Fruit fly (Drosophila melanogaster): ENCODE results near the gene CG12708.

The CG12708 gene

DNA sequence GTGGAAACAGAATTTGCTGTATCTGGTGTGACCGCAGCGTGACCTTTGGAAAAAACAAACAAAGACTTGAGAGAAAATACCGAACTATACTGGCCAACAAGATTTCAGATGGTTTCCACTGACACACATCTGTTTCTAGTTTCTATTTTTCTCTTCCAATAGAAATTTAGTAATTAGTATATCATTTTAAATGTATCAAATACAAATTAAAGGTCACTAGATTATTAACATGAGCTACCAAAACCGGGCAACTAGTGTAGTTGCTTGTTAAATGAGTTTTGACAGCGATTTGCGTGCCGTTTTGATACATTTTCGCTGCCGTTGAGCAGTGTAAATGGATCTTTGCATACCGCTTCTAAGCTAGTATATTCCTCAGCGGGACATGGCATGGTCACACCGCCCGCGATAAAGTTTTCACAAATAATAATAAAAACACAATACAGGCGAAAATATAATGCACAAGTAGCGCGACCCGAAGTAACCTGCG lies 28.5 kb downstream of the CG12708 start, which contains the start of the genes Pis and Hap40 (continued):
- TF ChIP-seq ssp (GFP tag; IDR thresholded peaks at IDR 0.05) (peak; percentile 94), CG9437 (GFP tag; optimal IDR thresholded peaks at IDR 0.05) (peak; percentile 49), Blimp-1 (GFP tag; optimal IDR thresholded peaks at IDR 0.05) (no peak), hb (GFP tag; IDR thresholded peaks at IDR 0.05; ENCODE audit: partially characterized antibody) (no peak), CG15601 (tag; optimal IDR thresholded peaks at IDR 0.05) (peak; percentile 90), CrebB (tag; optimal IDR thresholded peaks at IDR 0.05) (no peak), klu (GFP tag; IDR thresholded peaks at IDR 0.05) (peak; percentile 62; the same call in 1 of the 2 replicates), sr (GFP tag; IDR thresholded peaks at IDR 0.05) (no peak), Six4 (GFP tag; optimal IDR thresholded peaks at IDR 0.05) (peak; percentile 12), CG11696 (GFP tag; IDR thresholded peaks at IDR 0.05) (no peak), CG32532 (GFP tag; IDR thresholded peaks at IDR 0.05) (peak; percentile 76), Gsc (GFP tag; IDR thresholded peaks at IDR 0.05) (0 out of 2 replicates have a peak, but pooled peaks have one; percentile 26), slou (GFP tag; optimal IDR thresholded peaks at IDR 0.05) (peak; percentile 25), tna (GFP tag; IDR thresholded peaks at IDR 0.05; ENCODE audit: partially characterized antibody) (no peak), otp (GFP tag; IDR thresholded peaks at IDR 0.05) (no peak), ro (GFP tag; IDR thresholded peaks at IDR 0.05) (no peak), CG30403 (GFP tag; optimal IDR thresholded peaks at IDR 0.05) (peak; percentile 86), CG17612 (GFP tag; IDR thresholded peaks at IDR 0.05) (no peak), cwo (GFP tag; optimal IDR thresholded peaks at IDR 0.05) (no peak), Atf3 (GFP tag; optimal IDR thresholded peaks at IDR 0.05) (peak; percentile 6), toy (GFP tag; IDR thresholded peaks at IDR 0.05) (no peak), ftz-f1 (GFP tag; optimal IDR thresholded peaks at IDR 0.05) (peak; percentile 67), CG12942 (GFP tag; optimal IDR thresholded peaks at IDR 0.05) (peak; percentile 55), br (optimal IDR thresholded peaks at IDR 0.05) (no peak), CG17802 (tag; optimal IDR thresholded peaks at IDR 0.05) (peak; percentile 77), dysf (GFP tag; IDR thresholded peaks at IDR 0.05) (peak; percentile 84), amos (GFP tag; IDR thresholded peaks at IDR 0.05; ENCODE audit: partially characterized antibody) (no peak), CG31388 (GFP tag; optimal IDR thresholded peaks at IDR 0.05) (peak; percentile 2), Stat92E (GFP tag; optimal IDR thresholded peaks at IDR 0.05) (no peak), CG9932 (GFP tag; IDR thresholded peaks at IDR 0.05) (peak; percentile 83), shn (GFP tag; optimal IDR thresholded peaks at IDR 0.05) (peak; percentile 41), CG14965 (GFP tag; optimal IDR thresholded peaks at IDR 0.05; ENCODE audit: borderline replicate concordance) (no peak), HLH4C (GFP tag; IDR thresholded peaks at IDR 0.05; ENCODE audit: partially characterized antibody) (no peak), pita (GFP tag; optimal IDR thresholded peaks at IDR 0.05) (no peak), CG33213 (GFP tag; optimal IDR thresholded peaks at IDR 0.05) (no peak), pho (GFP tag; optimal IDR thresholded peaks at IDR 0.05) (peak; percentile 62), esg (GFP tag; conservative IDR thresholded peaks at IDR 0.05) (peak; percentile 75), CG13287 (GFP tag; IDR thresholded peaks at IDR 0.05; ENCODE audit: partially characterized antibody) (no peak), hth (optimal IDR thresholded peaks at IDR 0.05) (no peak), ems (GFP tag; optimal IDR thresholded peaks at IDR 0.05) (peak; percentile 34), H15 (GFP tag; IDR thresholded peaks at IDR 0.05) (0 out of 3 replicates have a peak, but pooled peaks have one; percentile 31), Nf-YB (GFP tag; optimal IDR thresholded peaks at IDR 0.05) (peak; percentile 29), CG13296 (GFP tag; optimal IDR thresholded peaks at IDR 0.05) (peak; percentile 24), Kr (GFP tag; optimal IDR thresholded peaks at IDR 0.05) (no peak), CG1602 (GFP tag; optimal IDR thresholded peaks at IDR 0.05) (peak; percentile 72), Lhr (GFP tag; optimal IDR thresholded peaks at IDR 0.05) (peak; percentile 78), CG1233 (GFP tag; optimal IDR thresholded peaks at IDR 0.05) (peak; percentile 37), E2f1 (GFP tag; IDR thresholded peaks at IDR 0.05) (peak; percentile 17; the same call in 1 of the 2 replicates), YL-1 (GFP tag; optimal IDR thresholded peaks at IDR 0.05) (peak; percentile 36), CG12659 (GFP tag; optimal IDR thresholded peaks at IDR 0.05) (peak; percentile 88), wek (GFP tag; optimal IDR thresholded peaks at IDR 0.05) (no peak)
